3 worm cellular contexts compared by ENCODE assay signal in the genomic region with DNA sequence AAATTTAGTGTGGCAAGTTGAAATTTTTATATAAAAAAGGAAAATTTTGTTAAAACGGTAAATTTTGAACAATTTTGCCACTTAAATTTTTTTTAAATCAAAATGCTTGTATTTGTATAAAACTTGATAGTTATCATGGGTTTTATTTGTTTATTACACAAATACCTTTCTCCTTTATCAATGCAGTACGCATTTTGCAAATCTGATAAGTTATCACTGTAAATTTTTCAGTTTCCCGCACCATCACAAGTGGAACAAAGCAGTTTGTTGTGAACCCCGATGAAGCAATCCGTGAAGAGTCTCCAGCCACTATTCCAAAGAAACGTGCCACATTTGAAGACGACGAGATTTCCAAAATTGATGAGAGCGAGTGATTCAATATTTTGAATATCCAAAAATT.
A peak's percentile ranks its signal among the peaks of the same experiment; 100 is the strongest.
TF ChIP-seq lines count a peak whose summit lies in the region.

No protein-coding gene starts in this region.

TF ChIP-seq in whole organism, L1 larva, 84 proteins besides CTCF, POLR2A, EP300 and RAD21:
- TF ChIP-seq unc-98 (GFP tag; IDR thresholded peaks at IDR 0.05; lab: Robert Waterston, UW) (no peak), elt-2 (tag; optimal IDR thresholded peaks at IDR 0.05; lab: Kevin White, UChicago) (peak; percentile 63)

TF ChIP-seq in whole organism, L3 larva, 47 proteins besides CTCF, POLR2A, EP300 and RAD21:
- TF ChIP-seq pqm-1 (tag; optimal IDR thresholded peaks at IDR 0.05; lab: Kevin White, UChicago) (no peak), lsy-12 (tag; optimal IDR thresholded peaks at IDR 0.05; lab: Kevin White, UChicago) (no peak), pha-4 (tag; optimal IDR thresholded peaks at IDR 0.05; lab: Kevin White, UChicago) (no peak), unc-39 (tag; optimal IDR thresholded peaks at IDR 0.05; lab: Kevin White, UChicago) (no peak), elt-2 (tag; optimal IDR thresholded peaks at IDR 0.05; lab: Kevin White, UChicago) (peak; percentile 10)
TF ChIP-seq in whole organism, L3 larva: peak in this region for 1.

TF ChIP-seq in whole organism, late embryonic, 69 proteins besides CTCF, POLR2A, EP300 and RAD21:
- TF ChIP-seq pqm-1 (tag; optimal IDR thresholded peaks at IDR 0.05; lab: Kevin White, UChicago) (no peak), elt-2 (tag; optimal IDR thresholded peaks at IDR 0.05; lab: Kevin White, UChicago) (peak; percentile 77)
TF ChIP-seq in whole organism, late embryonic: peak in this region for 1.
